Worm (Caenorhabditis elegans) whole organism, midembryonic: ENCODE results near the gene Y46B2A.3.

Experiments
- T22C8.4 ChIP-seq: fragments of 200-800 bp; sonication (Bioruptor generic); IDR thresholded peaks from 2 replicates; pipeline ENCODE4 v1.3.6; 2022; ENCODE audit warnings: missing genetic modification characterization, missing compliant biosample characterization
- flt-1 ChIP-seq: fragments of 200-800 bp; sonication (Bioruptor generic); IDR thresholded peaks from 2 replicates; pipeline ENCODE4 v1.3.6; 2022; ENCODE audit warnings: missing genetic modification characterization, missing compliant biosample characterization
- klf-2 ChIP-seq: fragments of 200-800 bp; sonication (Bioruptor generic); conservative IDR thresholded peaks from 2 replicates; pipeline ENCODE4 v1.3.6; 2022; ENCODE audit warnings: missing genetic modification reagents, missing genetic modification characterization, missing compliant biosample characterization
- med-1 ChIP-seq: sonication (generic microtip); optimal IDR thresholded peaks from 2 replicates; lab custom pipeline; 2017; ENCODE audit warnings: missing genetic modification characterization, mild to moderate bottlenecking, missing compliant biosample characterization, antibody characterized with exemption, missing genetic modification reagents; ENCODE audit not compliant: insufficient read depth
- ref-1 ChIP-seq: fragments of 200-800 bp; sonication (Bioruptor generic); conservative IDR thresholded peaks from 2 replicates; pipeline ENCODE4 v1.3.6; 2022; ENCODE audit warnings: missing genetic modification reagents, missing genetic modification characterization, missing compliant biosample characterization

ce11 chrII:843971-844370 is 22.7 kb downstream of the Y46B2A.3 start, which contains the start of gene F28A10.4:
- TF ChIP-seq flt-1 (GFP tag; lab: Robert Waterston, UW) (no peak), T22C8.4 (GFP tag; lab: Robert Waterston, UW) (no peak), ref-1 (no peak), med-1 (GFP tag; lab: Kevin White, UChicago) (no peak), klf-2 (no peak)
